Fruit fly (Drosophila melanogaster) whole organism, embryonic: ENCODE data around the gene CG18262.

Source experiments
- B-H1 ChIP-seq: fragments of 200-800 bp; sonication (Bioruptor generic); IDR thresholded peaks from 3 replicates; pipeline ENCODE4 v1.3.6; 2022; ENCODE audit warnings: missing biosample characterization, missing genetic modification characterization
- Bgb ChIP-seq: fragments of 200-800 bp; sonication (Bioruptor generic); IDR thresholded peaks from 2 replicates; pipeline ENCODE4 v1.3.6; 2022; ENCODE audit warnings: missing biosample characterization, missing genetic modification characterization; ENCODE audit not compliant: partially characterized antibody
- CG10654 ChIP-seq: fragments of 200-800 bp; sonication (Bioruptor generic); optimal IDR thresholded peaks from 2 replicates; lab custom pipeline; 2016; ENCODE audit warnings: missing biosample characterization, missing genetic modification characterization
- CG10959 ChIP-seq: fragments of 200-800 bp; sonication (Bioruptor generic); IDR thresholded peaks from 2 replicates; pipeline ENCODE4 v1.3.6; 2022; ENCODE audit warnings: missing biosample characterization, missing genetic modification characterization
- CG11504 ChIP-seq: fragments of 200-800 bp; sonication (Bioruptor generic); optimal IDR thresholded peaks from 3 replicates; lab custom pipeline; 2019; ENCODE audit warnings: missing biosample characterization, mild to moderate bottlenecking, missing genetic modification characterization, moderate library complexity
- CG12104 ChIP-seq: fragments of 200-800 bp; sonication (Bioruptor generic); optimal IDR thresholded peaks from 3 replicates; lab custom pipeline; 2016; ENCODE audit warnings: missing biosample characterization, missing genetic modification characterization
- CG12391 ChIP-seq: fragments of 200-800 bp; sonication (Bioruptor generic); optimal IDR thresholded peaks from 3 replicates; lab custom pipeline; 2018; ENCODE audit warnings: missing biosample characterization, mild to moderate bottlenecking, missing genetic modification characterization, moderate library complexity
- CG13424 ChIP-seq: fragments of 200-800 bp; sonication (Bioruptor generic); optimal IDR thresholded peaks from 2 replicates; lab custom pipeline; 2019; ENCODE audit warnings: missing biosample characterization, mild to moderate bottlenecking, missing genetic modification characterization, moderate library complexity
- CG14441 ChIP-seq: fragments of 200-800 bp; sonication (Bioruptor generic); IDR thresholded peaks from 2 replicates; pipeline ENCODE4 v1.3.6; 2022; ENCODE audit warnings: missing biosample characterization, missing genetic modification characterization
- CG17328 ChIP-seq: fragments of 200-800 bp; sonication (Bioruptor generic); IDR thresholded peaks from 2 replicates; pipeline ENCODE4 v1.3.6; 2022; ENCODE audit warnings: missing biosample characterization, missing genetic modification characterization
- CG5180 ChIP-seq: fragments of 200-800 bp; sonication (Bioruptor generic); optimal IDR thresholded peaks from 3 replicates; lab custom pipeline; 2017; ENCODE audit warnings: missing biosample characterization, missing genetic modification characterization, mild to moderate bottlenecking, moderate library complexity, missing genetic modification reagents
- CG6272 ChIP-seq: fragments of 200-800 bp; sonication (Bioruptor generic); IDR thresholded peaks from 2 replicates; pipeline ENCODE4 v1.3.6; 2022; ENCODE audit warnings: missing biosample characterization, missing genetic modification characterization
- CG6765 ChIP-seq: fragments of 200-800 bp; sonication (Bioruptor generic); optimal IDR thresholded peaks from 3 replicates; lab custom pipeline; 2017; ENCODE audit warnings: missing biosample characterization, mild to moderate bottlenecking, missing genetic modification characterization
- CG7556 ChIP-seq: fragments of 200-800 bp; sonication (Bioruptor generic); optimal IDR thresholded peaks from 2 replicates; lab custom pipeline; 2017; ENCODE audit warnings: missing biosample characterization, mild to moderate bottlenecking, missing genetic modification characterization
- CG8924 ChIP-seq: fragments of 200-800 bp; optimal IDR thresholded peaks from 3 replicates; lab custom pipeline; 2019; ENCODE audit warnings: missing biosample characterization, mild to moderate bottlenecking, missing genetic modification characterization, moderate library complexity
- CHES-1-like ChIP-seq: fragments of 200-800 bp; sonication (Bioruptor generic); optimal IDR thresholded peaks from 2 replicates; lab custom pipeline; 2016; ENCODE audit warnings: missing biosample characterization, missing genetic modification characterization
- Chrac-16 ChIP-seq: fragments of 200-800 bp; sonication (Bioruptor generic); optimal IDR thresholded peaks from 3 replicates; lab custom pipeline; 2016; ENCODE audit warnings: missing biosample characterization, missing genetic modification characterization
- Dek ChIP-seq: fragments of 200-800 bp; sonication (Bioruptor generic); optimal IDR thresholded peaks from 3 replicates; lab custom pipeline; 2019; ENCODE audit warnings: missing biosample characterization, mild to moderate bottlenecking, missing genetic modification characterization, moderate library complexity
- E2f2 ChIP-seq: fragments of 200-800 bp; sonication (Bioruptor generic); IDR thresholded peaks from 2 replicates; pipeline ENCODE4 v1.3.6; 2022; ENCODE audit warnings: missing biosample characterization, missing genetic modification characterization
- MBD-R2 ChIP-seq: fragments of 200-800 bp; sonication (Bioruptor generic); IDR thresholded peaks from 2 replicates; pipeline ENCODE4 v1.3.6; 2022; ENCODE audit warnings: missing biosample characterization, missing genetic modification characterization
- MESR4 ChIP-seq: fragments of 200-800 bp; sonication (Bioruptor generic); optimal IDR thresholded peaks from 2 replicates; lab custom pipeline; 2018; ENCODE audit warnings: missing biosample characterization, mild to moderate bottlenecking, missing genetic modification characterization, moderate library complexity
- Meics ChIP-seq: fragments of 200-800 bp; sonication (Bioruptor generic); optimal IDR thresholded peaks from 2 replicates; lab custom pipeline; 2017; ENCODE audit warnings: missing biosample characterization, mild to moderate bottlenecking, missing genetic modification characterization
- NC2α ChIP-seq: fragments of 200-800 bp; sonication (Bioruptor generic); optimal IDR thresholded peaks from 2 replicates; lab custom pipeline; 2016; ENCODE audit warnings: missing biosample characterization, missing genetic modification characterization
- NK7.1 ChIP-seq: fragments of 200-800 bp; sonication (Bioruptor generic); optimal IDR thresholded peaks from 3 replicates; lab custom pipeline; 2016; ENCODE audit warnings: missing biosample characterization, missing genetic modification characterization
- Nf-YB ChIP-seq: fragments of 200-800 bp; sonication (Bioruptor generic); optimal IDR thresholded peaks from 3 replicates; lab custom pipeline; 2019; ENCODE audit warnings: missing biosample characterization, mild to moderate bottlenecking, missing genetic modification characterization, moderate library complexity
- Oaz ChIP-seq: fragments of 200-800 bp; sonication (Bioruptor generic); IDR thresholded peaks from 2 replicates; pipeline ENCODE4 v1.3.6; 2022; ENCODE audit warnings: missing biosample characterization, missing genetic modification characterization
- Pdp1 ChIP-seq, 2 experiments: fragments of 200-800 bp; sonication (Bioruptor generic); optimal IDR thresholded peaks; 3 replicates each; lab custom pipeline; 2016; ENCODE audit warnings: missing biosample characterization in 2 of 2, missing genetic modification characterization in 2 of 2, mild to moderate bottlenecking in 1 of 2, moderate library complexity in 1 of 2
- Taf1 ChIP-seq: fragments of 200-800 bp; sonication (Bioruptor generic); IDR thresholded peaks from 2 replicates; pipeline ENCODE4 v1.3.6; 2022; ENCODE audit warnings: missing biosample characterization, missing genetic modification characterization
- amos ChIP-seq: fragments of 200-800 bp; sonication (Bioruptor generic); IDR thresholded peaks from 2 replicates; pipeline ENCODE4 v1.3.6; 2022; ENCODE audit warnings: missing biosample characterization, missing genetic modification characterization; ENCODE audit not compliant: partially characterized antibody
- bigmax ChIP-seq: fragments of 200-800 bp; sonication (Bioruptor generic); optimal IDR thresholded peaks from 2 replicates; lab custom pipeline; 2018; ENCODE audit warnings: missing biosample characterization, mild to moderate bottlenecking, missing genetic modification characterization
- disco-r ChIP-seq: fragments of 200-800 bp; sonication (Bioruptor generic); optimal IDR thresholded peaks from 2 replicates; lab custom pipeline; 2016; ENCODE audit warnings: missing biosample characterization, missing genetic modification characterization
- dm ChIP-seq: fragments of 200-800 bp; sonication (Bioruptor generic); optimal IDR thresholded peaks from 3 replicates; lab custom pipeline; 2016; ENCODE audit warnings: missing biosample characterization, missing genetic modification characterization
- her ChIP-seq: fragments of 200-800 bp; sonication (Bioruptor generic); optimal IDR thresholded peaks from 2 replicates; lab custom pipeline; 2016; ENCODE audit warnings: missing biosample characterization, missing genetic modification characterization
- knrl ChIP-seq: fragments of 200-800 bp; sonication (Bioruptor generic); IDR thresholded peaks from 3 replicates; pipeline ENCODE4 v1.3.6; 2022; ENCODE audit warnings: missing biosample characterization, missing genetic modification characterization; ENCODE audit not compliant: partially characterized antibody
- lola ChIP-seq, 3 experiments: fragments of >200 bp in 2 of 3; fragments of 200-800 bp in 1 of 3; sonication (Bioruptor generic) in 1 of 3; optimal IDR thresholded peaks; 2 replicates each; lab custom pipeline; 2017 to 2019; ENCODE audit warnings: missing biosample characterization in 3 of 3, missing genetic modification characterization in 3 of 3, mild to moderate bottlenecking in 1 of 3, moderate library complexity in 1 of 3
- mam ChIP-seq: fragments of 200-800 bp; sonication (Bioruptor generic); optimal IDR thresholded peaks from 3 replicates; lab custom pipeline; 2016; ENCODE audit warnings: missing biosample characterization, missing genetic modification characterization
- psq ChIP-seq: fragments of 200-800 bp; sonication (Bioruptor generic); optimal IDR thresholded peaks from 2 replicates; lab custom pipeline; 2017; ENCODE audit warnings: missing biosample characterization, missing genetic modification characterization
- run ChIP-seq: fragments of 200-800 bp; sonication (Bioruptor generic); optimal IDR thresholded peaks from 3 replicates; lab custom pipeline; 2018; ENCODE audit warnings: missing biosample characterization, mild to moderate bottlenecking, missing genetic modification characterization
- sc ChIP-seq, 3 experiments: fragments of >200 bp in 2 of 3; fragments of 200-800 bp in 1 of 3; sonication (Bioruptor generic) in 1 of 3; optimal IDR thresholded peaks; 2 replicates in 2 of 3; 3 replicates in 1 of 3; lab custom pipeline; 2017; ENCODE audit warnings: mild to moderate bottlenecking in 1 of 3, missing biosample characterization in 1 of 3, missing genetic modification characterization in 1 of 3, missing genetic modification reagents in 1 of 3
- scrt ChIP-seq: fragments of 200-800 bp; sonication (Bioruptor generic); optimal IDR thresholded peaks from 2 replicates; lab custom pipeline; 2018; ENCODE audit warnings: missing biosample characterization, mild to moderate bottlenecking, missing genetic modification characterization, moderate library complexity
- ssp ChIP-seq: fragments of 200-800 bp; sonication (Bioruptor generic); IDR thresholded peaks from 2 replicates; pipeline ENCODE4 v1.3.6; 2022; ENCODE audit warnings: missing biosample characterization, missing genetic modification characterization
- stc ChIP-seq: fragments of 200-800 bp; sonication (Bioruptor generic); IDR thresholded peaks from 2 replicates; pipeline ENCODE4 v1.3.6; 2022; ENCODE audit warnings: missing biosample characterization, missing genetic modification characterization
- vvl ChIP-seq: fragments of 200-800 bp; sonication (Bioruptor generic); IDR thresholded peaks from 2 replicates; pipeline ENCODE4 v1.3.6; 2022; ENCODE audit warnings: missing biosample characterization, missing genetic modification characterization
- wek ChIP-seq: fragments of 200-800 bp; sonication (Bioruptor generic); optimal IDR thresholded peaks from 3 replicates; lab custom pipeline; 2018; ENCODE audit warnings: missing biosample characterization, mild to moderate bottlenecking, missing genetic modification characterization, moderate library complexity

The CG18262 gene

DNA sequence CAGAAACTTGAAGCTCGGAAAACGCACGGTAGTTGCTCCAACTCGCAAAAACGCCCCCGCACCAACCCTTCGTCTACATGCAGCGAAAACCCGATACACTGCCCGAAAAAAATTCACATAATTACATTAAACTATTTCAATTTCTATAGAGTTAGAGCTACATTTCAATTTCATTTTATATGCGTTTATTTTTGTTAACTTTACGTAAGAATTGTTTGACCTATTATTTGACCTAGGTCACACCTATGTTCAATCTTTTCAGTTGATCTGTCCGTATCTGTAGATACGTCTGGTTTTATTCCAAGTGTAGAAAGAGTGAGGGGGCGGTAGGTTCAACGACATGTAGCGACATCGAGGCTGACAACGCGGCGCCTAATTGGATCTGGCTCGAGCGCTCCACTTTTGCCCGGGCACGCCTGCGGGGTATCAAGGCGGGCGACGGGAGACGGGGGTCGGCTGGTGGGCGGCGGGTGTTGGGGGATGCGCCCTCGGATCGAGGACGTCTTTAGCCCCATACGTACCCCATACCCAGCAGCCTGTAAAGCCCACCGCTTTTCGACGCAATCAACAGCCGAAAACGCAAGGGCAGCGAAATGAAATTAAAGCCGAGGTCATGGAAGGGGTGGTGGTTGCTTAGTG is 50.1 kb downstream of the CG18262 start (continued):
- peak; percentile 10; the same call in 1 of the 2 replicates for TF ChIP-seq vvl (GFP tag; lab: Robert Waterston, UW)
- TF ChIP-seq wek: no peak
- TF ChIP-seq CG7556 (GFP tag; lab: Kevin White, UChicago): peak; percentile 53
- TF ChIP-seq Dek: no peak
- TF ChIP-seq CG12391: peak; percentile 28
- TF ChIP-seq sc (optimal IDR thresholded peaks at IDR 0.05; lab: Kevin White, UChicago): no peak
- no peak for TF ChIP-seq sc (GFP tag; optimal IDR thresholded peaks at IDR 0.05; lab: Kevin White, UChicago)
- no peak for TF ChIP-seq her (GFP tag; lab: Kevin White, UChicago)
- TF ChIP-seq psq (GFP tag; lab: Kevin White, UChicago): no peak
- TF ChIP-seq CG17328 (GFP tag; lab: Robert Waterston, UW): no peak
- no peak for TF ChIP-seq knrl (GFP tag; lab: Robert Waterston, UW)
- TF ChIP-seq NC2α (GFP tag; lab: Kevin White, UChicago): no peak
- no peak for TF ChIP-seq run
- TF ChIP-seq CG8924 (tag; lab: Kevin White, UChicago): peak; percentile 18
- no peak for TF ChIP-seq CG10959 (GFP tag; lab: Robert Waterston, UW)
- TF ChIP-seq MESR4 (GFP tag; lab: Kevin White, UChicago): no peak
- TF ChIP-seq dm (GFP tag; lab: Kevin White, UChicago): no peak
- TF ChIP-seq Meics: peak; percentile 21
- no peak for TF ChIP-seq scrt (GFP tag; lab: Kevin White, UChicago)
- TF ChIP-seq CHES-1-like (GFP tag; lab: Kevin White, UChicago): no peak
- TF ChIP-seq Bgb (GFP tag; lab: Robert Waterston, UW): no peak
- TF ChIP-seq CG10654 (GFP tag; lab: Kevin White, UChicago): no peak
- TF ChIP-seq Pdp1 (GFP tag; optimal IDR thresholded peaks at IDR 0.05; lab: Kevin White, UChicago): peak in 1 of 2 experiments; percentile 21
- no peak for TF ChIP-seq Oaz (GFP tag; lab: Robert Waterston, UW)
- TF ChIP-seq CG14441: no peak
- TF ChIP-seq B-H1: no peak
- TF ChIP-seq mam: no peak
- TF ChIP-seq E2f2 (GFP tag; lab: Robert Waterston, UW): no peak
- TF ChIP-seq Taf1 (GFP tag; lab: Robert Waterston, UW): no peak
- TF ChIP-seq CG5180 (GFP tag; lab: Kevin White, UChicago): no peak
- no peak for TF ChIP-seq CG6272 (GFP tag; lab: Robert Waterston, UW)
- no peak for TF ChIP-seq amos (GFP tag; lab: Robert Waterston, UW)
- TF ChIP-seq Nf-YB (GFP tag; lab: Kevin White, UChicago): no peak
- TF ChIP-seq lola (GFP tag; optimal IDR thresholded peaks at IDR 0.05; lab: Kevin White, UChicago): no peak
- TF ChIP-seq MBD-R2 (GFP tag; lab: Robert Waterston, UW): no peak
- TF ChIP-seq bigmax (GFP tag; lab: Kevin White, UChicago): no peak
- 0 out of 2 replicates have a peak, but pooled peaks have one; percentile 5 for TF ChIP-seq ssp (GFP tag; lab: Robert Waterston, UW)
- TF ChIP-seq CG12104 (GFP tag; lab: Kevin White, UChicago): no peak
- no peak for TF ChIP-seq NK7.1 (GFP tag; lab: Kevin White, UChicago)
- TF ChIP-seq CG13424: peak; percentile 41
- peak; percentile 4 for TF ChIP-seq CG6765 (GFP tag; lab: Kevin White, UChicago)
- TF ChIP-seq disco-r: no peak
- TF ChIP-seq Chrac-16 (GFP tag; lab: Kevin White, UChicago): no peak
- no peak for TF ChIP-seq stc (GFP tag; lab: Robert Waterston, UW)
- peak; percentile 67 for TF ChIP-seq CG11504 (tag; lab: Kevin White, UChicago)
